Worm (Caenorhabditis elegans) whole organism, L4 larva: ENCODE measurements around the gene M03B6.1.

Experiments used
- T26A8.4 ChIP-seq: fragments of 200-800 bp; sonication (Bioruptor generic); IDR thresholded peaks from 2 replicates; pipeline ENCODE4 v1.3.6; 2022; ENCODE audit warnings: missing genetic modification characterization, missing compliant biosample characterization
- ZK546.5 ChIP-seq, 2 experiments: sonication (generic microtip); optimal IDR thresholded peaks; 2 replicates each; lab custom pipeline; 2017; ENCODE audit warnings: missing biosample characterization in 2 of 2, missing genetic modification characterization in 2 of 2
- ama-1 ChIP-seq: fragments of 150-350 bp; optimal IDR thresholded peaks from 2 replicates; lab custom pipeline; 2014; ENCODE audit warnings: inconsistent platforms, mixed read lengths
- attf-4 ChIP-seq: sonication (generic microtip); optimal IDR thresholded peaks from 3 replicates; lab custom pipeline; 2017; ENCODE audit warnings: missing biosample characterization, missing genetic modification characterization
- ceh-28 ChIP-seq: fragments of 150-350 bp; optimal IDR thresholded peaks from 2 replicates; lab custom pipeline; 2014; ENCODE audit warnings: missing biosample characterization, missing genetic modification reagents, missing genetic modification characterization
- fos-1 ChIP-seq: fragments of 150-350 bp; optimal IDR thresholded peaks from 2 replicates; lab custom pipeline; 2014; ENCODE audit warnings: missing biosample characterization, missing genetic modification characterization
- mdl-1 ChIP-seq, 2 experiments: fragments of 150-350 bp in 1 of 2; sonication (generic microtip) in 1 of 2; optimal IDR thresholded peaks; 2 replicates each; lab custom pipeline; 2014 to 2017; ENCODE audit warnings: missing biosample characterization in 2 of 2, missing genetic modification characterization in 2 of 2
- nhr-11 ChIP-seq: fragments of 150-350 bp; optimal IDR thresholded peaks from 2 replicates; lab custom pipeline; 2014; ENCODE audit warnings: missing biosample characterization, missing genetic modification characterization
- nhr-237 ChIP-seq: sonication (generic microtip); optimal IDR thresholded peaks from 2 replicates; lab custom pipeline; 2017; ENCODE audit warnings: missing biosample characterization, missing genetic modification characterization
- nhr-76 ChIP-seq: fragments of 150-350 bp; optimal IDR thresholded peaks from 2 replicates; lab custom pipeline; 2014; ENCODE audit warnings: missing biosample characterization, missing genetic modification characterization
- pha-4 ChIP-seq, 2 experiments: fragments of 150-350 bp in 1 of 2; fragments of 200-800 bp in 1 of 2; sonication (Bioruptor generic) in 1 of 2; IDR thresholded peaks in 1 of 2; optimal IDR thresholded peaks in 1 of 2; 2 replicates each; pipeline versions ENCODE4 v1.3.6 to Lab custom; 2014 to 2022; ENCODE audit warnings: missing genetic modification characterization in 2 of 2, missing genetic modification reagents in 2 of 2, missing biosample characterization in 1 of 2, missing compliant biosample characterization in 1 of 2
- skn-1 ChIP-seq: fragments of 150-350 bp; optimal IDR thresholded peaks from 2 replicates; lab custom pipeline; 2014; ENCODE audit warnings: missing biosample characterization, missing genetic modification characterization
- unc-62 ChIP-seq, 3 experiments: fragments of 150-350 bp in 1 of 3; sonication (generic microtip); optimal IDR thresholded peaks in 2 of 3; peaks in 1 of 3; 1 replicate in 1 of 3; 2 replicates in 2 of 3; lab custom pipeline; 2014 to 2017; ENCODE audit warnings: missing biosample characterization in 3 of 3, missing genetic modification characterization in 3 of 3, missing genetic modification reagents in 3 of 3, missing genotype in 1 of 3
- ztf-11 ChIP-seq: fragments of 150-350 bp; optimal IDR thresholded peaks from 2 replicates; lab custom pipeline; 2014; ENCODE audit warnings: missing biosample characterization, missing genetic modification characterization

DNA sequence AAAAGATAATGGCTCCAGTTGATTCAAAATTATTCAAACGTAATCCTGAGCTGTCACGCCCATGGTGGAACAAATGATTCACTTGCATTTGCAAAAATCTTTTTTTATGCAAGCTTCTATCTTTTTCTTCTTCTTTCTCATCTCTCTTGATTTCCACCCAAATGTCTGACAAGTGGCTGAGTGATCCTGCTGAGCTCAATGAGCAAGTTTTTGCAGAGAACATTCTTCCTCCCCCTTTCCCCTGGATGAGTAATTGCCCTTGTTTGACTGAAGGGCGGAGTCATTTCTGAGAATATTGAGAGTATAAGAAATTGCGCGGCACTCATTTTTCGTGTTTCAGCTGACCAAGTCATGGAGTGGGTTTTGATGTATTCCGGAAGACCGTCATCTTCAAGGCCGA is at the start of gene M03B6.1:
- TF ChIP-seq nhr-76 = no peak
- TF ChIP-seq mdl-1 (tag; optimal IDR thresholded peaks at IDR 0.05; lab: Kevin White, UChicago) = no peak
- no peak for TF ChIP-seq attf-4 (tag; lab: Kevin White, UChicago)
- no peak for TF ChIP-seq ztf-11 (tag; lab: Kevin White, UChicago)
- no peak for TF ChIP-seq ceh-28
- no peak for TF ChIP-seq nhr-11
- no peak for TF ChIP-seq ZK546.5 (tag; optimal IDR thresholded peaks at IDR 0.05; lab: Kevin White, UChicago)
- TF ChIP-seq unc-62 (GFP tag; optimal IDR thresholded peaks at IDR 0.05 in 1 of 2; lab: Kevin White, UChicago) = no peak
- no peak for TF ChIP-seq unc-62 (tag; optimal IDR thresholded peaks at IDR 0.05; lab: Kevin White, UChicago)
- no peak for TF ChIP-seq nhr-237 (tag; lab: Kevin White, UChicago)
- TF ChIP-seq T26A8.4 (GFP tag; lab: Robert Waterston, UW) = no peak
- TF ChIP-seq skn-1 (tag; lab: Kevin White, UChicago) = no peak
- no peak for TF ChIP-seq pha-4 (GFP tag; IDR thresholded peaks at IDR 0.05; lab: Robert Waterston, UW)
- TF ChIP-seq pha-4 (tag; optimal IDR thresholded peaks at IDR 0.05; lab: Kevin White, UChicago) = no peak
- TF ChIP-seq ama-1 (lab: Kevin White, UChicago) = no peak
- no peak for TF ChIP-seq fos-1 (tag; lab: Kevin White, UChicago)
